Worm (Caenorhabditis elegans): Measurements from ENCODE around the gene C30G4.2.
A peak's percentile ranks its signal among the peaks of the same experiment; 100 is the strongest.

Gene C30G4.2

ce11 chrX:17054121-17054520, 8.7 kb upstream of the C30G4.2 start (continued):
- TF ChIP-seq pqm-1 (tag; optimal IDR thresholded peaks at IDR 0.05) (no peak), nhr-76 (tag; optimal IDR thresholded peaks at IDR 0.05) (no peak), dpl-1 (GFP tag; optimal IDR thresholded peaks at IDR 0.05) (peak in 1 of 3 experiments; percentile 15), snpc-4 (tag; optimal IDR thresholded peaks at IDR 0.05) (no peak), alr-1 (tag; optimal IDR thresholded peaks at IDR 0.05; ENCODE audit: borderline replicate concordance) (no peak), ceh-82 (tag; optimal IDR thresholded peaks at IDR 0.05) (no peak), ceh-90 (tag; optimal IDR thresholded peaks at IDR 0.05) (no peak), tbx-2 (tag; optimal IDR thresholded peaks at IDR 0.05) (peak; percentile 7), lin-14 (GFP tag; optimal IDR thresholded peaks at IDR 0.05) (peak; percentile 50), ceh-63 (GFP tag; optimal IDR thresholded peaks at IDR 0.05) (no peak), nhr-77 (tag; optimal IDR thresholded peaks at IDR 0.05) (no peak), mdl-1 (tag; optimal IDR thresholded peaks at IDR 0.05) (peak in 1 of 2 experiments; percentile 21), nhr-71 (tag; optimal IDR thresholded peaks at IDR 0.05) (peak; percentile 55)

- TF ChIP-seq elt-3 (tag; optimal IDR thresholded peaks at IDR 0.05) (no peak), unc-98 (GFP tag; IDR thresholded peaks at IDR 0.05) (no peak), snu-23 (GFP tag; optimal IDR thresholded peaks at IDR 0.05) (peak; percentile 45), lsy-2 (tag; optimal IDR thresholded peaks at IDR 0.05) (peak in 1 of 2 experiments; percentile 46), mdl-1 (tag; optimal IDR thresholded peaks at IDR 0.05) (peak in 1 of 2 experiments; percentile 65), rnt-1 (tag; optimal IDR thresholded peaks at IDR 0.05) (peak; percentile 47), nhr-71 (tag; optimal IDR thresholded peaks at IDR 0.05) (peak; percentile 79), egl-13 (tag; optimal IDR thresholded peaks at IDR 0.05) (no peak), dsc-1 (tag; optimal IDR thresholded peaks at IDR 0.05) (peak; percentile 74), nhr-19 (GFP tag; conservative IDR thresholded peaks at IDR 0.05) (peak; percentile 18; the same call in 1 of the 2 replicates), efl-3 (GFP tag; optimal IDR thresholded peaks at IDR 0.05) (no peak), blmp-1 (tag; optimal IDR thresholded peaks at IDR 0.05) (no peak), mep-1 (tag; optimal IDR thresholded peaks at IDR 0.05) (peak; percentile 8), nhr-84 (tag; optimal IDR thresholded peaks at IDR 0.05) (no peak), fos-1 (tag; optimal IDR thresholded peaks at IDR 0.05) (no peak), nhr-20 (tag; optimal IDR thresholded peaks at IDR 0.05) (peak; percentile 49), lin-14 (GFP tag; optimal IDR thresholded peaks at IDR 0.05) (peak; percentile 86)
Observed at ce11 chrX:17042946-17043345, 2.5 kb downstream of the C30G4.2 start, which contains the start of gene F35B3.7. TSS of gene F35B3.7 (minus strand) at chrX:17043078.

ce11 chrX:17041571-17041970, 3.9 kb downstream of the C30G4.2 start:
- TF ChIP-seq lsy-2 (tag; optimal IDR thresholded peaks at IDR 0.05), result no peak
- TF ChIP-seq rnt-1 (tag; optimal IDR thresholded peaks at IDR 0.05), result peak; percentile 5
- TF ChIP-seq ztf-11 (tag; optimal IDR thresholded peaks at IDR 0.05), result no peak
- no peak for TF ChIP-seq nhr-47 (tag; optimal IDR thresholded peaks at IDR 0.05)

ce11 chrX:17038616-17039015, 6.8 kb downstream of the C30G4.2 start:
- TF ChIP-seq elt-3 (tag; optimal IDR thresholded peaks at IDR 0.05) (peak in 1 of 6 experiments; percentile 14), nhr-84 (tag; optimal IDR thresholded peaks at IDR 0.05) (no peak), unc-62 (GFP tag; optimal IDR thresholded peaks at IDR 0.05) (no peak), ztf-11 (tag; optimal IDR thresholded peaks at IDR 0.05) (no peak), nhr-28 (tag; optimal IDR thresholded peaks at IDR 0.05) (no peak), xbp-1 (tag; optimal IDR thresholded peaks at IDR 0.05) (no peak), lin-14 (GFP tag; optimal IDR thresholded peaks at IDR 0.05) (peak; percentile 5), blmp-1 (tag; optimal IDR thresholded peaks at IDR 0.05) (peak; percentile 92), mdl-1 (tag; optimal IDR thresholded peaks at IDR 0.05) (no peak), skn-1 (tag; optimal IDR thresholded peaks at IDR 0.05) (no peak), lsy-2 (tag; optimal IDR thresholded peaks at IDR 0.05) (no peak)

- TF ChIP-seq lin-14 (GFP tag; optimal IDR thresholded peaks at IDR 0.05) (peak; percentile 20), blmp-1 (tag; optimal IDR thresholded peaks at IDR 0.05) (peak; percentile 49), ets-5 (GFP tag; IDR thresholded peaks at IDR 0.05) (no peak)
Observed at ce11 chrX:17034773-17035172, 10.7 kb downstream of the C30G4.2 start.

Measured in whole organism, L1 larva.